Worm (Caenorhabditis elegans): ENCODE data around the gene mua-3.

Gene mua-3

DNA sequence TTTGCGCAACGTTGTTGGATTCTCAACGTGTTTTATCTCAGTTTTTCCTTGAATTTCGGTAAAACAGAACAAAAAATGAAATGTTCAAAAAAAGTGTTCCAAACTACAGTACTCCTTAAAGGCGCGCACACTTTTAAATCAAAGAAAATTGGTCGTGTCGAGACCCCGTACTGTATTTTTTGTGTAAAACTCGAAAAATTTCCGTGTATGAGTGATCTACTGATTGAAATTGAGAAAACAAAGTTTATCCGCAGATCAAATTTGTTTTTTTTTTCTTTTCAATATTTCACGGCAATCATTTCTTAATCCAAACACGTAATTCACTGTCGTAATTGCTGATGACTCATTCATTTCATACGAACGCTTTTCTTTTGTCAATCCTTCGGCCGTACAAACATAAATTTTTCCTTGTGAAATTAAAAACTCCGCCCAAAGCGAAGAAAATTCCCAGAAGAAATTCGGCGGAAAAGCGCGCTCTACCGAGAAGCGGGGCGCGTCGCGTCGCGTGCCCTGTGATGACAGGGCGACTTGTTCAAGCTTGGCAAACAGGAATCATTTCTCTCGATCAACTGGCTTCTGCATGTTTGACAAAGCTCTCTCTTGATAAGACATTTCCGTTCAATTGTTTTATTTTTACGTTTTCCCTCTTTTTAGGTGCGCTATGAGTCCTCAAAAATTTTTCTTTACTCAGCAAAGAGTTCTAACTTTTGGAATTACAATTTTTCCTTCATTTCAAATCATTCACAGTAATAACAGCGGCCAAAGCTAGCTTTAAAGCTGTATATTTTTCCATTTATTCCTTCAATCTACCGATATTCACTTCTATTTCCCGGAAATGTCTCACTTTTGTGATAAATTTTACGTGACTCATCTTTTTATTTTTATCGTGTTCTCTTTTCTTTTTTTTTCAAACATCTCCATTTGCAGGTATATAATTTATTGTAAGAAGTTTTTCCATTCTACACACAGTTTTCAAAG lies 42.7 kb downstream of the mua-3 start, which contains the start of gene chc-1:
Gene chc-1 (plus strand): TSS at position 928 of the 978 bp plus-strand sequence.
- TF ChIP-seq pha-4 (tag; optimal IDR thresholded peaks at IDR 0.05) (peak; percentile 27), lin-13 (tag; optimal IDR thresholded peaks at IDR 0.05) (peak; percentile 2), flh-1 (GFP tag; optimal IDR thresholded peaks at IDR 0.05) (no peak), hlh-1 (tag; optimal IDR thresholded peaks at IDR 0.05) (peak; percentile 13), ztf-11 (tag; optimal IDR thresholded peaks at IDR 0.05) (no peak), ham-2 (GFP tag; optimal IDR thresholded peaks at IDR 0.05) (peak; percentile 52)

DNA sequence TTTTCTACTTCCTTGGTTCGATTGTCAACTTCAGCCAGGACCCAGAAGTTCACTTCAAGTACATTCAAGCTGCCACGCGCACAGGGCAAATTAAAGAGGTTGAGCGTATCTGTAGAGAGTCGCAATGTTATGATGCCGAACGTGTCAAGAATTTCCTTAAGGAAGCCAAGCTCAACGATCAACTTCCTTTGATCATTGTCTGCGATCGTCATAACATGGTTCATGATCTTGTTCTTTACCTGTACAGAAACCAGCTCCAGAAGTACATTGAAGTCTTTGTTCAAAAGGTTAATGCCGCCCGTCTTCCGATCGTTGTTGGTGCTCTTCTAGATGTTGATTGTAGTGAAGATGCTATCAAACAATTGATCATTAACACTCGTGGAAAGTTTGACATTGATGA lies 45.9 kb downstream of the mua-3 start:
- no peak for TF ChIP-seq ceh-39 (tag; optimal IDR thresholded peaks at IDR 0.05)
- TF ChIP-seq nhr-12 (tag; optimal IDR thresholded peaks at IDR 0.05), result no peak
- no peak for TF ChIP-seq M03D4.4 (tag; optimal IDR thresholded peaks at IDR 0.05)
- TF ChIP-seq sem-2 (GFP tag; optimal IDR thresholded peaks at IDR 0.05), result no peak
- TF ChIP-seq unc-120 (tag; optimal IDR thresholded peaks at IDR 0.05; ENCODE audit: poor library complexity, severe bottlenecking), result no peak
- TF ChIP-seq sptf-1 (tag; optimal IDR thresholded peaks at IDR 0.05), result no peak
- TF ChIP-seq elt-1 (tag; optimal IDR thresholded peaks at IDR 0.05; ENCODE audit: borderline replicate concordance, insufficient read depth), result no peak
- no peak for TF ChIP-seq ceh-83 (GFP tag; optimal IDR thresholded peaks at IDR 0.05)
- no peak for TF ChIP-seq mls-2 (tag; optimal IDR thresholded peaks at IDR 0.05)
- TF ChIP-seq ces-1 (GFP tag; optimal IDR thresholded peaks at IDR 0.05), result no peak
- TF ChIP-seq lin-32 (GFP tag; optimal IDR thresholded peaks at IDR 0.05), result no peak
- no peak for TF ChIP-seq nhr-237 (tag; optimal IDR thresholded peaks at IDR 0.05)
- TF ChIP-seq drap-1 (GFP tag; optimal IDR thresholded peaks at IDR 0.05), result no peak
- TF ChIP-seq mep-1 (tag; optimal IDR thresholded peaks at IDR 0.05), result no peak
- TF ChIP-seq lin-13 (tag; optimal IDR thresholded peaks at IDR 0.05), result no peak
- no peak for TF ChIP-seq flh-1 (GFP tag; optimal IDR thresholded peaks at IDR 0.05)
- no peak for TF ChIP-seq nhr-76 (tag; optimal IDR thresholded peaks at IDR 0.05)
- no peak for TF ChIP-seq cnd-1 (tag; optimal IDR thresholded peaks at IDR 0.05)

ce11 chrIII:10209703-10210102 lies 49.2 kb downstream of the mua-3 start, which contains the start of gene T20G5.9:
TSS of gene T20G5.9 (plus strand) at chrIII:10209840.
- TF ChIP-seq nhr-12 (tag; optimal IDR thresholded peaks at IDR 0.05) (no peak), hlh-1 (tag; optimal IDR thresholded peaks at IDR 0.05) (no peak), cnd-1 (tag; optimal IDR thresholded peaks at IDR 0.05) (no peak), ceh-83 (GFP tag; optimal IDR thresholded peaks at IDR 0.05) (no peak), ces-1 (GFP tag; optimal IDR thresholded peaks at IDR 0.05) (no peak), flh-1 (GFP tag; optimal IDR thresholded peaks at IDR 0.05) (no peak)

ce11 chrIII:10211889-10212494 lies 51.5 kb downstream of the mua-3 start, which contains the start of the genes blos-1 and best-18:
TSS of gene blos-1 (minus strand) at chrIII:10211946.
TSS of gene best-18 (plus strand) at chrIII:10212396.
- TF ChIP-seq lsy-2 (tag; optimal IDR thresholded peaks at IDR 0.05) (peak; percentile 2), zip-8 (tag; optimal IDR thresholded peaks at IDR 0.05) (peak; percentile 98), unc-120 (tag; optimal IDR thresholded peaks at IDR 0.05; ENCODE audit: poor library complexity, severe bottlenecking) (no peak), ces-1 (GFP tag; optimal IDR thresholded peaks at IDR 0.05) (peak; percentile 9), snpc-4 (tag; optimal IDR thresholded peaks at IDR 0.05) (no peak), nhr-12 (tag; optimal IDR thresholded peaks at IDR 0.05) (no peak)

DNA sequence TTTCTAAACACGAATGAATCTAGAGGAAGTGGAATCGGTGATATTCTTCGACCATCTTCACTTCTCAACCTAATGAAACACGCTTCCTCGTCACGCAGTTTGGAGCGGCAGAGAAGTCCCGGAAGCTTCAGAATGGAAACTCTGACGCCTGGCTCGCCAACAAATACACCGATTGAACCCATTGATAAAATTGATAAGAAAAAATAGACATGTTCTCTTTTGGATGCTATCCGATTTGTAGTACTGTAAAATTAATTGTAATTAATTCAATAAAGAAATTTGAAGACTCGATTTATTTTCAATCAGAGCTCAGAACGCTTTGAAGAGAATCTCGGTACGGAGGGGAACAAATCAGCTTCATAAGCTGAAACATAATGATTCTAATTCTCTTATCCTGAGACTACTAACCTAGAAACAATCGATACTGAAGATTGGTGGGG lies 54.1 kb downstream of the mua-3 start:
- TF ChIP-seq ceh-39 (tag; optimal IDR thresholded peaks at IDR 0.05) (no peak), nhr-12 (tag; optimal IDR thresholded peaks at IDR 0.05) (no peak), cnd-1 (tag; optimal IDR thresholded peaks at IDR 0.05) (no peak), zip-8 (tag; optimal IDR thresholded peaks at IDR 0.05) (no peak), blmp-1 (tag; optimal IDR thresholded peaks at IDR 0.05) (no peak), ham-2 (GFP tag; optimal IDR thresholded peaks at IDR 0.05) (no peak), ztf-11 (tag; optimal IDR thresholded peaks at IDR 0.05) (no peak), lsy-2 (tag; optimal IDR thresholded peaks at IDR 0.05) (no peak), M03D4.4 (tag; optimal IDR thresholded peaks at IDR 0.05) (no peak)

All from whole organism, mixed stage, embryonic.